Fruit fly (Drosophila melanogaster): ENCODE measurements around the gene Polr3D.
A peak's percentile ranks its signal among the peaks of the same experiment; 100 is the strongest.

Gene Polr3D

dm6 chr3L:18109459-18109863, at the start of gene Polr3D, which contains the start of gene mus304:
Gene Polr3D, minus strand, starts transcription at chr3L:18109574.
Gene mus304, plus strand, starts transcription at chr3L:18109814.
- TF ChIP-seq CG17801 (GFP tag; optimal IDR thresholded peaks at IDR 0.05; ENCODE audit: partially characterized antibody): no peak

dm6 chr3L:18154140-18154539, 44.8 kb upstream of the Polr3D start:
- no peak for TF ChIP-seq CG17801 (GFP tag; optimal IDR thresholded peaks at IDR 0.05; ENCODE audit: partially characterized antibody)

dm6 chr3L:18148418-18148973, 39.1 kb upstream of the Polr3D start, which contains the start of gene CG7330:
Gene CG7330, plus strand, starts transcription at chr3L:18148923.
- TF ChIP-seq CG17801 (GFP tag; optimal IDR thresholded peaks at IDR 0.05; ENCODE audit: partially characterized antibody): peak; percentile 94

- no peak for TF ChIP-seq CG17801 (GFP tag; optimal IDR thresholded peaks at IDR 0.05; ENCODE audit: partially characterized antibody)
These were observed 38.2 kb upstream of the Polr3D start for dm6 chr3L:18147596-18147995.

dm6 chr3L:18146833-18147232, 37.5 kb upstream of the Polr3D start:
- TF ChIP-seq CG17801 (GFP tag; optimal IDR thresholded peaks at IDR 0.05; ENCODE audit: partially characterized antibody): no peak

dm6 chr3L:18144620-18145019, 35.2 kb upstream of the Polr3D start:
- TF ChIP-seq CG17801 (GFP tag; optimal IDR thresholded peaks at IDR 0.05; ENCODE audit: partially characterized antibody): no peak

- TF ChIP-seq CG17801 (GFP tag; optimal IDR thresholded peaks at IDR 0.05; ENCODE audit: partially characterized antibody): no peak
These were observed 33.6 kb upstream of the Polr3D start for dm6 chr3L:18142969-18143368.

dm6 chr3L:18139184-18139629, 29.8 kb upstream of the Polr3D start, which contains the start of gene geko:
Gene geko, plus strand, starts transcription at chr3L:18139402.
- peak; percentile 4 for TF ChIP-seq CG17801 (GFP tag; optimal IDR thresholded peaks at IDR 0.05; ENCODE audit: partially characterized antibody)

- no peak for TF ChIP-seq CG17801 (GFP tag; optimal IDR thresholded peaks at IDR 0.05; ENCODE audit: partially characterized antibody)
These were observed 28.9 kb upstream of the Polr3D start for dm6 chr3L:18138280-18138679.

dm6 chr3L:18137197-18137596, 27.8 kb upstream of the Polr3D start:
- peak; percentile 7 for TF ChIP-seq CG17801 (GFP tag; optimal IDR thresholded peaks at IDR 0.05; ENCODE audit: partially characterized antibody)

- no peak for TF ChIP-seq CG17801 (GFP tag; optimal IDR thresholded peaks at IDR 0.05; ENCODE audit: partially characterized antibody)
These were observed 23.2 kb upstream of the Polr3D start, which contains the start of gene Cyp312a1 for dm6 chr3L:18132589-18132988. Gene Cyp312a1, minus strand, starts transcription at chr3L:18132689.

- TF ChIP-seq CG17801 (GFP tag; optimal IDR thresholded peaks at IDR 0.05; ENCODE audit: partially characterized antibody): no peak
These were observed 14.8 kb upstream of the Polr3D start for dm6 chr3L:18124138-18124537.

- TF ChIP-seq CG17801 (GFP tag; optimal IDR thresholded peaks at IDR 0.05; ENCODE audit: partially characterized antibody): no peak
These were observed 12.5 kb upstream of the Polr3D start, which contains the start of gene CG42853 for dm6 chr3L:18121889-18122288. Gene CG42853, minus strand, starts transcription at chr3L:18121989.

- peak; percentile 72 for TF ChIP-seq CG17801 (GFP tag; optimal IDR thresholded peaks at IDR 0.05; ENCODE audit: partially characterized antibody)
These were observed 4.9 kb upstream of the Polr3D start for dm6 chr3L:18114038-18114926.

dm6 chr3L:18112669-18113068, 3.3 kb upstream of the Polr3D start, which contains the start of the genes CG32195 and CG7341:
Gene CG32195, plus strand, starts transcription at chr3L:18112959.
Gene CG7341, plus strand, starts transcription at chr3L:18112959.
- no peak for TF ChIP-seq CG17801 (GFP tag; optimal IDR thresholded peaks at IDR 0.05; ENCODE audit: partially characterized antibody)
